Worm (Caenorhabditis elegans) whole organism, mixed stage, embryonic: ENCODE data around the gene sqd-1.

Experiments used
- M03D4.4 ChIP-seq: sonication (generic microtip); optimal IDR thresholded peaks from 2 replicates; lab custom pipeline; 2017; ENCODE audit warnings: mild to moderate bottlenecking, missing genetic modification characterization, missing compliant biosample characterization
- bed-3 ChIP-seq: fragments of 200-800 bp; sonication (Bioruptor generic); optimal IDR thresholded peaks from 3 replicates; lab custom pipeline; 2018; ENCODE audit warnings: mild to moderate bottlenecking, missing genetic modification characterization, moderate library complexity, missing compliant biosample characterization
- blmp-1 ChIP-seq: fragments of 150-350 bp; optimal IDR thresholded peaks from 2 replicates; lab custom pipeline; 2014; ENCODE audit warnings: missing biosample characterization, missing genetic modification characterization
- ceh-39 ChIP-seq: fragments of 150-350 bp; optimal IDR thresholded peaks from 2 replicates; lab custom pipeline; 2014; ENCODE audit warnings: missing biosample characterization, missing genetic modification characterization
- ceh-43 ChIP-seq: fragments of 200-800 bp; sonication (Bioruptor generic); optimal IDR thresholded peaks from 2 replicates; lab custom pipeline; 2018; ENCODE audit warnings: mild to moderate bottlenecking, missing genetic modification characterization, moderate library complexity, missing compliant biosample characterization
- ceh-83 ChIP-seq: fragments of 200-800 bp; sonication (Bioruptor generic); optimal IDR thresholded peaks from 2 replicates; lab custom pipeline; 2018; ENCODE audit warnings: mild to moderate bottlenecking, missing genetic modification characterization, missing compliant biosample characterization
- ces-1 ChIP-seq: fragments of 150-350 bp; optimal IDR thresholded peaks from 2 replicates; lab custom pipeline; 2014; ENCODE audit warnings: missing biosample characterization, missing genetic modification reagents, missing genetic modification characterization
- cnd-1 ChIP-seq: fragments of 200-800 bp; sonication (Bioruptor generic); optimal IDR thresholded peaks from 2 replicates; lab custom pipeline; 2018; ENCODE audit warnings: mild to moderate bottlenecking, missing genetic modification characterization, missing compliant biosample characterization
- drap-1 ChIP-seq: fragments of 200-800 bp; sonication (Bioruptor generic); optimal IDR thresholded peaks from 3 replicates; lab custom pipeline; 2018; ENCODE audit warnings: mild to moderate bottlenecking, missing genetic modification characterization, missing compliant biosample characterization
- elt-1 ChIP-seq: sonication (generic microtip); optimal IDR thresholded peaks from 2 replicates; lab custom pipeline; 2017; ENCODE audit warnings: missing genetic modification characterization, mild to moderate bottlenecking, missing compliant biosample characterization, antibody characterized with exemption, moderate library complexity, borderline replicate concordance; ENCODE audit not compliant: insufficient read depth
- elt-3 ChIP-seq: fragments of 150-350 bp; optimal IDR thresholded peaks from 2 replicates; lab custom pipeline; 2014; ENCODE audit warnings: missing biosample characterization, missing genetic modification characterization
- flh-1 ChIP-seq: fragments of 200-800 bp; sonication (Bioruptor generic); optimal IDR thresholded peaks from 2 replicates; lab custom pipeline; 2018; ENCODE audit warnings: mild to moderate bottlenecking, missing genetic modification characterization, moderate library complexity, missing compliant biosample characterization
- ham-2 ChIP-seq: fragments of 200-800 bp; sonication (Bioruptor generic); optimal IDR thresholded peaks from 2 replicates; lab custom pipeline; 2018; ENCODE audit warnings: mild to moderate bottlenecking, missing genetic modification characterization, missing compliant biosample characterization
- hlh-1 ChIP-seq: fragments of 150-350 bp; optimal IDR thresholded peaks from 2 replicates; lab custom pipeline; 2014; ENCODE audit warnings: missing biosample characterization, missing genetic modification reagents, missing genetic modification characterization
- lin-13 ChIP-seq: fragments of 150-350 bp; optimal IDR thresholded peaks from 2 replicates; lab custom pipeline; 2014; ENCODE audit warnings: missing biosample characterization, missing genetic modification characterization
- lin-32 ChIP-seq: fragments of 200-800 bp; sonication (Bioruptor generic); optimal IDR thresholded peaks from 2 replicates; lab custom pipeline; 2018; ENCODE audit warnings: mild to moderate bottlenecking, missing genetic modification characterization, missing compliant biosample characterization
- lsy-2 ChIP-seq: fragments of 150-350 bp; optimal IDR thresholded peaks from 2 replicates; lab custom pipeline; 2014; ENCODE audit warnings: missing biosample characterization, missing genetic modification characterization
- mab-5 ChIP-seq: fragments of 150-350 bp; optimal IDR thresholded peaks from 2 replicates; lab custom pipeline; 2014; ENCODE audit warnings: missing biosample characterization, missing genetic modification characterization
- mep-1 ChIP-seq: fragments of 150-350 bp; optimal IDR thresholded peaks from 2 replicates; lab custom pipeline; 2017; ENCODE audit warnings: missing biosample characterization, missing genetic modification reagents, missing genetic modification characterization, inconsistent platforms
- mls-2 ChIP-seq: sonication (generic microtip); optimal IDR thresholded peaks from 2 replicates; lab custom pipeline; 2016; ENCODE audit warnings: mild to moderate bottlenecking, missing genetic modification characterization, moderate library complexity, missing compliant biosample characterization
- nhr-12 ChIP-seq: fragments of 150-350 bp; optimal IDR thresholded peaks from 2 replicates; lab custom pipeline; 2014; ENCODE audit warnings: missing biosample characterization, missing genetic modification characterization
- nhr-2 ChIP-seq: fragments of 150-350 bp; optimal IDR thresholded peaks from 2 replicates; lab custom pipeline; 2014; ENCODE audit warnings: missing biosample characterization, missing genetic modification characterization
- nhr-237 ChIP-seq: fragments of 150-350 bp; optimal IDR thresholded peaks from 2 replicates; lab custom pipeline; 2014; ENCODE audit warnings: missing biosample characterization, missing genetic modification characterization
- nhr-28 ChIP-seq: fragments of 150-350 bp; optimal IDR thresholded peaks from 2 replicates; lab custom pipeline; 2014; ENCODE audit warnings: missing biosample characterization, missing genetic modification characterization
- nhr-76 ChIP-seq: sonication (generic microtip); optimal IDR thresholded peaks from 2 replicates; lab custom pipeline; 2017; ENCODE audit warnings: missing biosample characterization, missing genetic modification characterization
- pha-4 ChIP-seq: fragments of 150-350 bp; optimal IDR thresholded peaks from 2 replicates; lab custom pipeline; 2018; ENCODE audit warnings: missing biosample characterization, missing genetic modification reagents, missing genetic modification characterization
- sem-2 ChIP-seq: fragments of 200-800 bp; sonication (Bioruptor generic); optimal IDR thresholded peaks from 2 replicates; lab custom pipeline; 2018; ENCODE audit warnings: mild to moderate bottlenecking, missing genetic modification characterization, missing compliant biosample characterization
- snpc-4 ChIP-seq: fragments of 150-350 bp; optimal IDR thresholded peaks from 2 replicates; lab custom pipeline; 2014; ENCODE audit warnings: missing biosample characterization, missing genetic modification characterization
- sptf-1 ChIP-seq: sonication (generic microtip); optimal IDR thresholded peaks from 2 replicates; lab custom pipeline; 2017; ENCODE audit warnings: mild to moderate bottlenecking, missing genetic modification characterization, moderate library complexity, missing compliant biosample characterization
- tbx-8 ChIP-seq: fragments of 200-800 bp; sonication (Bioruptor generic); optimal IDR thresholded peaks from 2 replicates; lab custom pipeline; 2018; ENCODE audit warnings: mild to moderate bottlenecking, missing genetic modification characterization, moderate library complexity, missing compliant biosample characterization
- unc-120 ChIP-seq: sonication (generic microtip); optimal IDR thresholded peaks from 2 replicates; lab custom pipeline; 2017; ENCODE audit warnings: missing genetic modification characterization, missing compliant biosample characterization; ENCODE audit not compliant: poor library complexity, severe bottlenecking
- unc-39 ChIP-seq: fragments of 150-350 bp; optimal IDR thresholded peaks from 2 replicates; lab custom pipeline; 2014; ENCODE audit warnings: missing biosample characterization, missing genetic modification characterization
- unc-62 ChIP-seq: fragments of 150-350 bp; optimal IDR thresholded peaks from 2 replicates; lab custom pipeline; 2014; ENCODE audit warnings: missing biosample characterization, missing genetic modification reagents, missing genetic modification characterization
- zip-8 ChIP-seq: fragments of 150-350 bp; optimal IDR thresholded peaks from 2 replicates; lab custom pipeline; 2014; ENCODE audit warnings: missing biosample characterization, missing genetic modification characterization
- ztf-11 ChIP-seq: fragments of 150-350 bp; optimal IDR thresholded peaks from 2 replicates; lab custom pipeline; 2014; ENCODE audit warnings: missing biosample characterization, missing genetic modification characterization

The sqd-1 gene

DNA sequence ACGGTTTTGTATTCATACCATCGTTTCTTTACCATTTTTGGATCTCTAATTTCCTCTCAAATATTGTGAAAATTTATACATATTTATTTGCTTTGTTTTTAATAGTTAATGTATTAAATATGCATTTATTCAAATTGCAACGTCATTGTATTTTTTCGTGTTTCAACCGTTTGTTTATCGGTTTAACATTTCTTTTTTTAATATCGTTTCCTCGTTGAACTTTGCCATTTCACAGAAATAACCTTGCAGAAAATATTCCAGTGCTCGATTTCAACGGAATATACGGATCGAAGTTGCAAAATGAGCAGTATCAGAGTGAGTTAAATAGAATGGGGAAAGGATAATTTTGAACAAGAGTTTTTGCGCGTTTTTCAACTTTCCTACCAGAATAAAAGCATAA lies 5.4 kb downstream of the sqd-1 start, which contains the start of gene seu-1:
Gene seu-1 (plus strand): TSS at position 301 of the 400 bp plus-strand sequence.
- TF ChIP-seq mab-5 (tag; lab: Kevin White, UChicago) (no peak), elt-1 (no peak), ztf-11 (tag; lab: Kevin White, UChicago) (no peak), unc-120 (tag; lab: Kevin White, UChicago) (no peak), mls-2 (no peak), tbx-8 (GFP tag; lab: Kevin White, UChicago) (no peak)

DNA sequence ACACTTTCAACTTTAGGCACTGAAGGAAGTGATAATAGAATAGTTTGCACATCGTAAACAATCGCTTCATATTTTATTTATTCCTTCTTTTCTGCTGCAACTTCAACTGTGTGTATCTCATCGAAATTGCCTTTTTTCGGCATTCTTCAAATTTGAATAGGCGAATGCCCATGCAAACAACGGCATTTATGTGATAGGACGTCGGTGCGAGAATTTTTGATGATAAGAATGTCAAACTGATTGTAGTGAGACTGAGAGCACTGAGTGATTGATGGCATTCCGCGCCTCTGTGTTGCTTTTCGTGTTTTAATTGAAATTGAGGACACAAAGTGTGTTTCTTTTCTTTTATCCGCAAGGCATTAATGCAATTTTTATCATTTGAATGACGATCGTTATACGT lies 6.8 kb downstream of the sqd-1 start:
- TF ChIP-seq sptf-1 (tag; lab: Kevin White, UChicago) (no peak), blmp-1 (tag; lab: Kevin White, UChicago) (no peak), snpc-4 (tag; lab: Kevin White, UChicago) (no peak), ztf-11 (tag; lab: Kevin White, UChicago) (no peak), lsy-2 (tag; lab: Kevin White, UChicago) (no peak), unc-120 (tag; lab: Kevin White, UChicago) (peak; percentile 12), mab-5 (tag; lab: Kevin White, UChicago) (no peak), unc-39 (tag; lab: Kevin White, UChicago) (no peak), lin-13 (no peak), elt-1 (no peak), pha-4 (tag; lab: Kevin White, UChicago) (no peak), sem-2 (GFP tag; lab: Kevin White, UChicago) (no peak), mls-2 (no peak), unc-62 (GFP tag; lab: Kevin White, UChicago) (peak; percentile 49), drap-1 (GFP tag; lab: Kevin White, UChicago) (no peak), bed-3 (GFP tag; lab: Kevin White, UChicago) (no peak), ceh-39 (no peak), ces-1 (GFP tag; lab: Kevin White, UChicago) (no peak)

DNA sequence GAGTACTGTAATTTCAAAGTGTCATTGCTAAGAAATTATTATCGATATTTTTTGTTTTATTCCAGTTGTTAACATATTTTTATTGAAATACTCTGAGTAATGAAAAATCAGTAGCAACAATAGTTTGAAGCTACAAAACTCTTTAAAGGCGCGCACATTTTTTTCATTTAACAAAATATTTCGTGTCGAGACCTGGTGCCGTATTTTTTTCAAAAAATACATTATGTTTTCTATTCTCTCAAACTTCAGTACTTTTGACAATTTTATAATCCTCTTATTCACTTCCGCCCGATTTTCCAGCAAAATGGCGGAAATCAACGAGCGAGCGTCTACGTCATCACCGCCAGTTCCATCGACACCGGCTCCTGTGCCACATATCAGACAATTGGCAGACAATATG lies 9.9 kb downstream of the sqd-1 start, which contains the start of gene blos-2:
Gene blos-2 (plus strand): TSS at position 301 of the 400 bp plus-strand sequence.
- TF ChIP-seq nhr-237 (tag; lab: Kevin White, UChicago) (no peak), pha-4 (tag; lab: Kevin White, UChicago) (no peak), cnd-1 (tag; lab: Kevin White, UChicago) (no peak), ceh-39 (no peak), elt-3 (tag; lab: Kevin White, UChicago) (no peak), unc-62 (GFP tag; lab: Kevin White, UChicago) (no peak), elt-1 (no peak), ztf-11 (tag; lab: Kevin White, UChicago) (no peak), ceh-43 (GFP tag; lab: Kevin White, UChicago) (no peak)

- TF ChIP-seq ceh-39 (no peak), ces-1 (GFP tag; lab: Kevin White, UChicago) (peak; percentile 9)
Measured at ce11 chrIV:6335908-6336307, 11.9 kb downstream of the sqd-1 start, which contains the start of gene mif-4. TSS of gene mif-4 (minus strand) at chrIV:6335994.

DNA sequence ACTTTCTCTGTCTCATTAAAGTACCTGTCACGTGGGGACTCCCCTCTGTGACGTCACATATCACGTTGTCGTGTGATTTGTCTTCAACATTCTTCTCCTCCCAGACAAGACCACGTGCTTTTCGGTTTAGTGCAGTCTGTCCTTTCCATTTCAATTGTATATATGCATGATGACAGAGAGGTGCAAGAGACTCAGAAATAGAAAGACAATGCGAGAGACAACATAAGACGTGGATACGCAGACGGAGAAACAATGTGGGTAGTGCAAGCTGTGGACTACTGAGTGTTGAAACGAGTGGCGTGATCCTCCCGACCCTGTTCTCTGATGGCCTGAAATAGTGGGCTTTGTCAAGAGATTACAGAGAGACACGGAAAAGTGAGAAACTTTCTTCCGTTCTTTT lies 12.8 kb downstream of the sqd-1 start:
- TF ChIP-seq blmp-1 (tag; lab: Kevin White, UChicago), result peak; percentile 4
- TF ChIP-seq ztf-11 (tag; lab: Kevin White, UChicago), result no peak
- peak; percentile 78 for TF ChIP-seq unc-62 (GFP tag; lab: Kevin White, UChicago)
- TF ChIP-seq lin-32 (GFP tag; lab: Kevin White, UChicago), result no peak
- no peak for TF ChIP-seq sem-2 (GFP tag; lab: Kevin White, UChicago)
- TF ChIP-seq nhr-28 (tag; lab: Kevin White, UChicago), result no peak
- TF ChIP-seq nhr-76 (tag; lab: Kevin White, UChicago), result no peak
- peak; percentile 43 for TF ChIP-seq zip-8 (tag; lab: Kevin White, UChicago)
- TF ChIP-seq mab-5 (tag; lab: Kevin White, UChicago), result no peak
- TF ChIP-seq snpc-4 (tag; lab: Kevin White, UChicago), result no peak
- TF ChIP-seq nhr-2, result no peak
- TF ChIP-seq ceh-39, result no peak
- peak; percentile 39 for TF ChIP-seq lsy-2 (tag; lab: Kevin White, UChicago)
- TF ChIP-seq hlh-1 (tag; lab: Kevin White, UChicago), result no peak
- no peak for TF ChIP-seq unc-39 (tag; lab: Kevin White, UChicago)
- TF ChIP-seq nhr-12, result no peak
- peak; percentile 22 for TF ChIP-seq lin-13
- TF ChIP-seq mep-1 (tag; lab: Kevin White, UChicago), result peak; percentile 20
- TF ChIP-seq sptf-1 (tag; lab: Kevin White, UChicago), result no peak
- no peak for TF ChIP-seq ceh-43 (GFP tag; lab: Kevin White, UChicago)
- no peak for TF ChIP-seq ceh-83 (GFP tag; lab: Kevin White, UChicago)
- TF ChIP-seq unc-120 (tag; lab: Kevin White, UChicago), result peak; percentile 39
- peak; percentile 15 for TF ChIP-seq cnd-1 (tag; lab: Kevin White, UChicago)
- TF ChIP-seq elt-3 (tag; lab: Kevin White, UChicago), result peak; percentile 61
- TF ChIP-seq pha-4 (tag; lab: Kevin White, UChicago), result peak; percentile 70
- no peak for TF ChIP-seq mls-2
- TF ChIP-seq flh-1 (GFP tag; lab: Kevin White, UChicago), result no peak
- peak; percentile 77 for TF ChIP-seq ces-1 (GFP tag; lab: Kevin White, UChicago)
- peak; percentile 22 for TF ChIP-seq ham-2 (GFP tag; lab: Kevin White, UChicago)
- no peak for TF ChIP-seq bed-3 (GFP tag; lab: Kevin White, UChicago)
- peak; percentile 33 for TF ChIP-seq nhr-237 (tag; lab: Kevin White, UChicago)
- TF ChIP-seq tbx-8 (GFP tag; lab: Kevin White, UChicago), result no peak
- TF ChIP-seq elt-1, result no peak
- peak; percentile 0 for TF ChIP-seq drap-1 (GFP tag; lab: Kevin White, UChicago)
- TF ChIP-seq M03D4.4, result peak; percentile 6
